Worm (Caenorhabditis elegans) whole organism, young adult: ENCODE data around the gene C27A2.8.

ENCODE experiments used
- B0019.2 ChIP-seq: fragments of 200-800 bp; sonication (Bioruptor generic); conservative IDR thresholded peaks from 2 replicates; pipeline ENCODE4 v1.3.6; 2022; ENCODE audit warnings: missing genetic modification reagents, missing genetic modification characterization, missing compliant biosample characterization
- B0035.1 ChIP-seq: sonication (generic microtip); optimal IDR thresholded peaks from 2 replicates; lab custom pipeline; 2016; ENCODE audit warnings: missing genetic modification characterization, mild to moderate bottlenecking, missing compliant biosample characterization, missing genotype, missing genetic modification reagents
- C06A6.2 ChIP-seq: fragments of 200-800 bp; sonication (Bioruptor generic); conservative IDR thresholded peaks from 2 replicates; pipeline ENCODE4 v1.3.6; 2022; ENCODE audit warnings: missing genetic modification characterization, missing compliant biosample characterization
- F22D6.2 ChIP-seq: sonication (generic microtip); optimal IDR thresholded peaks from 2 replicates; lab custom pipeline; 2016; ENCODE audit warnings: mild to moderate bottlenecking, missing genetic modification characterization, missing compliant biosample characterization
- F55B11.4 ChIP-seq: sonication (generic microtip); optimal IDR thresholded peaks from 2 replicates; lab custom pipeline; 2016; ENCODE audit warnings: missing compliant biosample characterization, missing genetic modification characterization, borderline replicate concordance; ENCODE audit not compliant: insufficient read depth
- K11D2.4 ChIP-seq: fragments of 200-800 bp; sonication (Bioruptor generic); IDR thresholded peaks from 2 replicates; pipeline ENCODE4 v1.3.6; 2022; ENCODE audit warnings: missing genetic modification reagents, missing genetic modification characterization, missing compliant biosample characterization
- K12H6.12 ChIP-seq: fragments of 200-800 bp; sonication (Bioruptor generic); optimal IDR thresholded peaks from 2 replicates; lab custom pipeline; 2018; ENCODE audit warnings: mild to moderate bottlenecking, missing genetic modification characterization, missing compliant biosample characterization
- Y53G8AR.9 ChIP-seq: fragments of 200-800 bp; sonication (Bioruptor generic); conservative IDR thresholded peaks from 2 replicates; pipeline ENCODE4 v1.3.6; 2022; ENCODE audit warnings: missing genetic modification reagents, missing genetic modification characterization, missing compliant biosample characterization
- Y67H2A.10 ChIP-seq: fragments of 200-800 bp; sonication (Bioruptor generic); conservative IDR thresholded peaks from 2 replicates; pipeline ENCODE4 v1.3.6; 2022; ENCODE audit warnings: missing genetic modification reagents, missing genetic modification characterization, missing compliant biosample characterization
- ZK185.1 ChIP-seq: sonication (generic microtip); optimal IDR thresholded peaks from 2 replicates; lab custom pipeline; 2016; ENCODE audit warnings: mild to moderate bottlenecking, missing genetic modification characterization, missing compliant biosample characterization; ENCODE audit not compliant: poor library complexity, severe bottlenecking
- aptf-2 ChIP-seq: fragments of 200-800 bp; sonication (Bioruptor generic); conservative IDR thresholded peaks from 2 replicates; pipeline ENCODE4 v1.3.6; 2022; ENCODE audit warnings: missing genetic modification reagents, missing genetic modification characterization, missing compliant biosample characterization
- ceh-27 ChIP-seq: fragments of 200-800 bp; sonication (Bioruptor generic); optimal IDR thresholded peaks from 2 replicates; lab custom pipeline; 2018; ENCODE audit warnings: mild to moderate bottlenecking, missing genetic modification characterization, moderate library complexity, missing compliant biosample characterization
- ceh-40 ChIP-seq: fragments of 200-800 bp; sonication (Bioruptor generic); IDR thresholded peaks from 2 replicates; pipeline ENCODE4 v1.3.6; 2022; ENCODE audit warnings: missing genetic modification characterization, missing compliant biosample characterization
- ceh-58 ChIP-seq: fragments of 200-800 bp; sonication (Bioruptor generic); IDR thresholded peaks from 2 replicates; pipeline ENCODE4 v1.3.6; 2022; ENCODE audit warnings: missing genetic modification characterization, missing compliant biosample characterization
- ceh-79 ChIP-seq: sonication (generic microtip); optimal IDR thresholded peaks from 2 replicates; lab custom pipeline; 2017; ENCODE audit warnings: mild to moderate bottlenecking, missing genetic modification characterization, missing compliant biosample characterization
- ceh-91 ChIP-seq: fragments of 200-800 bp; sonication (Bioruptor generic); IDR thresholded peaks from 2 replicates; pipeline ENCODE4 v1.3.6; 2022; ENCODE audit warnings: missing genetic modification reagents, missing genetic modification characterization, missing compliant biosample characterization
- die-1 ChIP-seq: sonication (generic microtip); optimal IDR thresholded peaks from 2 replicates; lab custom pipeline; 2016; ENCODE audit warnings: missing genotype, mild to moderate bottlenecking, missing genetic modification characterization, missing compliant biosample characterization
- dpff-1 ChIP-seq: sonication (generic microtip); optimal IDR thresholded peaks from 2 replicates; lab custom pipeline; 2017; ENCODE audit warnings: mild to moderate bottlenecking, missing genetic modification characterization, missing compliant biosample characterization
- ekl-4 ChIP-seq: fragments of 200-800 bp; sonication (Bioruptor generic); IDR thresholded peaks from 2 replicates; pipeline ENCODE4 v1.3.6; 2022; ENCODE audit warnings: missing genetic modification reagents, missing genetic modification characterization, missing compliant biosample characterization
- ets-4 ChIP-seq: fragments of 200-800 bp; sonication (Bioruptor generic); optimal IDR thresholded peaks from 2 replicates; lab custom pipeline; 2018; ENCODE audit warnings: mild to moderate bottlenecking, missing genetic modification characterization, missing compliant biosample characterization
- hmg-1.2 ChIP-seq: fragments of 200-800 bp; sonication (Bioruptor generic); IDR thresholded peaks from 2 replicates; pipeline ENCODE4 v1.3.6; 2022; ENCODE audit warnings: missing genetic modification reagents, missing genetic modification characterization, missing compliant biosample characterization
- lin-35 ChIP-seq, 3 experiments: fragments of 150-350 bp in 2 of 3; sonication (generic microtip) in 1 of 3; optimal IDR thresholded peaks; 2 replicates each; lab custom pipeline; 2014 to 2018; ENCODE audit warnings: missing biosample characterization in 3 of 3, missing genetic modification characterization in 3 of 3, missing genetic modification reagents in 3 of 3
- lin-40 ChIP-seq: sonication (generic microtip); optimal IDR thresholded peaks from 2 replicates; lab custom pipeline; 2016; ENCODE audit warnings: missing genetic modification characterization, mild to moderate bottlenecking, missing compliant biosample characterization, missing genotype, missing genetic modification reagents
- lsy-27 ChIP-seq: sonication (generic microtip); optimal IDR thresholded peaks from 2 replicates; lab custom pipeline; 2017; ENCODE audit warnings: missing genetic modification characterization, mild to moderate bottlenecking, missing compliant biosample characterization, antibody characterized with exemption, missing genotype, borderline replicate concordance; ENCODE audit not compliant: insufficient read depth
- madf-10 ChIP-seq: sonication (generic microtip); optimal IDR thresholded peaks from 2 replicates; lab custom pipeline; 2016; ENCODE audit warnings: mild to moderate bottlenecking, missing genetic modification characterization, missing compliant biosample characterization
- madf-6 ChIP-seq: fragments of 200-800 bp; sonication (Bioruptor generic); IDR thresholded peaks from 2 replicates; pipeline ENCODE4 v1.3.6; 2022; ENCODE audit warnings: missing genetic modification reagents, missing genetic modification characterization, missing compliant biosample characterization
- mcd-1 ChIP-seq: fragments of 200-800 bp; sonication (Bioruptor generic); IDR thresholded peaks from 2 replicates; pipeline ENCODE4 v1.3.6; 2022; ENCODE audit warnings: missing genetic modification reagents, missing genetic modification characterization, missing compliant biosample characterization
- nfya-2 ChIP-seq: fragments of 200-800 bp; sonication (Bioruptor generic); IDR thresholded peaks from 2 replicates; pipeline ENCODE4 v1.3.6; 2022; ENCODE audit warnings: missing genetic modification reagents, missing genetic modification characterization, missing compliant biosample characterization
- nhr-179 ChIP-seq: sonication (generic microtip); optimal IDR thresholded peaks from 2 replicates; lab custom pipeline; 2016; ENCODE audit warnings: mild to moderate bottlenecking, missing genetic modification characterization, missing compliant biosample characterization
- nhr-80 ChIP-seq: sonication (generic microtip); optimal IDR thresholded peaks from 2 replicates; lab custom pipeline; 2016; ENCODE audit warnings: missing genetic modification characterization, missing compliant biosample characterization
- nhr-90 ChIP-seq: sonication (generic microtip); optimal IDR thresholded peaks from 2 replicates; lab custom pipeline; 2016; ENCODE audit warnings: missing genotype, mild to moderate bottlenecking, missing genetic modification characterization, missing compliant biosample characterization
- pha-4 ChIP-seq: fragments of 150-350 bp; sonication (generic microtip); optimal IDR thresholded peaks from 2 replicates; lab custom pipeline; 2014; ENCODE audit warnings: missing biosample characterization, missing genetic modification reagents, missing genetic modification characterization
- sea-2 ChIP-seq: fragments of 200-800 bp; sonication (Bioruptor generic); IDR thresholded peaks from 2 replicates; pipeline ENCODE4 v1.3.6; 2022; ENCODE audit warnings: missing genetic modification characterization, missing compliant biosample characterization
- snpc-3.4 ChIP-seq: sonication (generic microtip); optimal IDR thresholded peaks from 2 replicates; lab custom pipeline; 2017; ENCODE audit warnings: missing genetic modification characterization, mild to moderate bottlenecking, missing compliant biosample characterization, antibody characterized with exemption, moderate library complexity, missing genotype, missing genetic modification reagents
- sptf-2 ChIP-seq: fragments of 200-800 bp; sonication (Bioruptor generic); optimal IDR thresholded peaks from 2 replicates; lab custom pipeline; 2018; ENCODE audit warnings: mild to moderate bottlenecking, missing genetic modification characterization, missing compliant biosample characterization
- tbp1 ChIP-seq: fragments of 200-800 bp; sonication (Bioruptor generic); optimal IDR thresholded peaks from 2 replicates; lab custom pipeline; 2018; ENCODE audit warnings: mild to moderate bottlenecking, missing genetic modification characterization, missing compliant biosample characterization
- xnd-1 ChIP-seq: sonication (generic microtip); optimal IDR thresholded peaks from 2 replicates; lab custom pipeline; 2016; ENCODE audit warnings: missing genotype, missing genetic modification reagents, missing genetic modification characterization, missing compliant biosample characterization
- zim-3 ChIP-seq: sonication (generic microtip); optimal IDR thresholded peaks from 2 replicates; lab custom pipeline; 2017; ENCODE audit warnings: mild to moderate bottlenecking, missing genetic modification characterization, moderate library complexity, missing compliant biosample characterization
- ztf-22 ChIP-seq: fragments of 200-800 bp; sonication (Bioruptor generic); optimal IDR thresholded peaks from 2 replicates; lab custom pipeline; 2018; ENCODE audit warnings: mild to moderate bottlenecking, missing genetic modification characterization, moderate library complexity, missing compliant biosample characterization
- ztf-25 ChIP-seq: fragments of 200-800 bp; sonication (Bioruptor generic); IDR thresholded peaks from 2 replicates; pipeline ENCODE4 v1.3.6; 2022; ENCODE audit warnings: missing genetic modification reagents, missing genetic modification characterization, missing compliant biosample characterization
- ztf-28 ChIP-seq: fragments of 200-800 bp; sonication (Bioruptor generic); IDR thresholded peaks from 2 replicates; pipeline ENCODE4 v1.3.6; 2022; ENCODE audit warnings: missing genetic modification reagents, missing genetic modification characterization, missing compliant biosample characterization

C27A2.8 gene

ce11 chrII:5055129-5055666 is 12.6 kb downstream of the C27A2.8 start, which contains the start of the genes ify-1 and rpl-22 (continued):
- TF ChIP-seq madf-10 (peak; percentile 56), B0035.1 (tag; lab: Kevin White, UChicago) (no peak), snpc-3.4 (tag; lab: Kevin White, UChicago) (peak; percentile 81), F22D6.2 (tag; lab: Kevin White, UChicago) (no peak), F55B11.4 (tag; lab: Kevin White, UChicago) (no peak), ceh-79 (tag; lab: Kevin White, UChicago) (no peak), mcd-1 (GFP tag; lab: Robert Waterston, UW) (peak; percentile 98), pha-4 (tag; lab: Kevin White, UChicago) (peak; percentile 54), nfya-2 (GFP tag; lab: Robert Waterston, UW) (no peak), Y53G8AR.9 (GFP tag; lab: Robert Waterston, UW) (peak; percentile 52; the same call in 1 of the 2 replicates), ztf-28 (GFP tag; lab: Robert Waterston, UW) (0 out of 2 replicates have a peak, but pooled peaks have one; percentile 42), nhr-90 (no peak), ceh-91 (GFP tag; lab: Robert Waterston, UW) (peak; percentile 89), K12H6.12 (tag; lab: Kevin White, UChicago) (peak; percentile 56), die-1 (tag; lab: Kevin White, UChicago) (peak; percentile 7), hmg-1.2 (GFP tag; lab: Robert Waterston, UW) (peak; percentile 71), ekl-4 (GFP tag; lab: Robert Waterston, UW) (peak; percentile 75), nhr-80 (tag; lab: Kevin White, UChicago) (peak; percentile 36), sea-2 (no peak), Y67H2A.10 (GFP tag; lab: Robert Waterston, UW) (no peak), ceh-58 (GFP tag; lab: Robert Waterston, UW) (no peak), zim-3 (tag; lab: Kevin White, UChicago) (no peak), ceh-40 (no peak), ceh-27 (GFP tag; lab: Kevin White, UChicago) (peak; percentile 92), nhr-179 (tag; lab: Kevin White, UChicago) (no peak), B0019.2 (GFP tag; lab: Robert Waterston, UW) (0 out of 2 replicates have a peak, but pooled peaks have one; percentile 38), dpff-1 (no peak), ztf-25 (GFP tag; lab: Robert Waterston, UW) (no peak), lsy-27 (tag; lab: Kevin White, UChicago) (no peak), ztf-22 (GFP tag; lab: Kevin White, UChicago) (no peak)

ce11 chrII:5050776-5051175 is 17.1 kb downstream of the C27A2.8 start:
- no peak for TF ChIP-seq K11D2.4 (GFP tag; lab: Robert Waterston, UW)
- no peak for TF ChIP-seq lin-35 (GFP tag; optimal IDR thresholded peaks at IDR 0.05; lab: Kevin White, UChicago)
- TF ChIP-seq aptf-2, result no peak
- TF ChIP-seq xnd-1 (tag; lab: Kevin White, UChicago), result no peak
- TF ChIP-seq ZK185.1, result no peak
- no peak for TF ChIP-seq B0035.1 (tag; lab: Kevin White, UChicago)
- TF ChIP-seq ceh-79 (tag; lab: Kevin White, UChicago), result no peak
- TF ChIP-seq nhr-80 (tag; lab: Kevin White, UChicago), result no peak
- no peak for TF ChIP-seq ets-4 (GFP tag; lab: Kevin White, UChicago)
- no peak for TF ChIP-seq madf-6 (GFP tag; lab: Robert Waterston, UW)
- TF ChIP-seq snpc-3.4 (tag; lab: Kevin White, UChicago), result no peak
- no peak for TF ChIP-seq C06A6.2 (GFP tag; lab: Robert Waterston, UW)
- no peak for TF ChIP-seq tbp1 (GFP tag; lab: Kevin White, UChicago)
- TF ChIP-seq sptf-2 (GFP tag; lab: Kevin White, UChicago), result no peak
- no peak for TF ChIP-seq lin-40
- TF ChIP-seq, all 124 proteins: peak for 0
